Worm (Caenorhabditis elegans): ENCODE measurements around the gene F44G4.5.

F44G4.5 gene

ce11 chrII:8960414-8960813 lies 39.8 kb downstream of the F44G4.5 start, which contains the start of gene cal-2:
Gene cal-2 (plus strand): TSS chrII:8960714.
- no peak for TF ChIP-seq ceh-13 (GFP tag; optimal IDR thresholded peaks at IDR 0.05)

DNA sequence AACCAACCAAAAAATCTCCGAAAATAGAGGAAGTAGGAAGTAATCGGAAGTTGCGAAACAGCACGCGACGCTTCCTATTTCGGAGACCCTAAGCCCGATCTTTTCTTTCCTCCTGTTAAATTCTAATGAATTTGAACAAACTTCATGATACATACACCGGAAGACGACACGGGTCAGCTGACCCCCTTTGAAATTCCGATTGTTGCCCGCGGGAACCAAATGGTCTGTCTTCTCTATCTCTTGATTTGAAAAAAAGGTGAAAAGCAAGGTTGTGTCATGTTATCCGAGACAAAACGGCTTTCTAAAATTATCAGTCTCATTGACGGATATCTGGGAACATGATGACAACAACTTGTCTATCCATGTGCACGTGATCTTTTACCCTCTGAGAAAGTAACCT lies 41.1 kb downstream of the F44G4.5 start:
- TF ChIP-seq hmg-4 (GFP tag; optimal IDR thresholded peaks at IDR 0.05) = no peak
- no peak for TF ChIP-seq flt-1 (GFP tag; IDR thresholded peaks at IDR 0.05)
- no peak for TF ChIP-seq pes-1 (GFP tag; IDR thresholded peaks at IDR 0.05)
- TF ChIP-seq aly-1 (tag; optimal IDR thresholded peaks at IDR 0.05) = no peak
- no peak for TF ChIP-seq B0310.2 (tag; optimal IDR thresholded peaks at IDR 0.05)
- no peak for TF ChIP-seq tbx-37 (GFP tag; conservative IDR thresholded peaks at IDR 0.05)
- no peak for TF ChIP-seq tra-4 (tag; optimal IDR thresholded peaks at IDR 0.05)
- no peak for TF ChIP-seq ceh-36 (tag; optimal IDR thresholded peaks at IDR 0.05)
- TF ChIP-seq hnd-1 (tag; optimal IDR thresholded peaks at IDR 0.05) = no peak
- no peak for TF ChIP-seq sea-1 (GFP tag; conservative IDR thresholded peaks at IDR 0.05)
- TF ChIP-seq tbx-11 (GFP tag; IDR thresholded peaks at IDR 0.05) = no peak
- no peak for TF ChIP-seq hmbx-1 (tag; optimal IDR thresholded peaks at IDR 0.05)
- TF ChIP-seq F13C5.2 (tag; optimal IDR thresholded peaks at IDR 0.05) = no peak
- TF ChIP-seq ceh-13 (GFP tag; optimal IDR thresholded peaks at IDR 0.05) = no peak
- TF ChIP-seq ets-7 (tag; optimal IDR thresholded peaks at IDR 0.05) = no peak
- no peak for TF ChIP-seq ama-1 (optimal IDR thresholded peaks at IDR 0.05)
- TF ChIP-seq scrt-1 (GFP tag; IDR thresholded peaks at IDR 0.05) = no peak

DNA sequence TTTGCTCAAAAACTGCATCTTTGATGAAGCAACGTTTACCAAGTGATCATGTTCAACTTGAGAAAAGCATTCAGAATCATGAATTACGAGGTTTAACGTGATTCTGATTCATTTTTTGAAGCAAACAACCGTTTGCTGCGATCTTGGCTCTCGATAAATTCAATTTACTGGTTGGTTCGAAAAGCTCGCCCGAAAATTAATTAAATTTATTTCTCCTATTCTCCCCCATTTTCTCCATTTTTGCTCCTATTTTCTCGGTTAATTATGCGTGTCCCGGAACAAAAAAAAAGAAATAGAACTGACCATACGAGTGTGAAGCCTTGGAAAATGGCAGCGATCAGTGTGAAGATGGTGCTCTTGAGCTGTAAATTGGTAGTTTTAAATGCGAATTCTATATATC lies 43.3 kb downstream of the F44G4.5 start:
- TF ChIP-seq F13C5.2 (tag; optimal IDR thresholded peaks at IDR 0.05) (no peak), ceh-36 (tag; optimal IDR thresholded peaks at IDR 0.05) (no peak), hmg-4 (GFP tag; optimal IDR thresholded peaks at IDR 0.05) (no peak), hmbx-1 (tag; optimal IDR thresholded peaks at IDR 0.05) (no peak), scrt-1 (GFP tag; IDR thresholded peaks at IDR 0.05) (no peak), ceh-13 (GFP tag; optimal IDR thresholded peaks at IDR 0.05) (no peak), ama-1 (optimal IDR thresholded peaks at IDR 0.05) (no peak), tbx-37 (GFP tag; conservative IDR thresholded peaks at IDR 0.05) (no peak), sea-1 (GFP tag; conservative IDR thresholded peaks at IDR 0.05) (no peak), hnd-1 (tag; optimal IDR thresholded peaks at IDR 0.05) (no peak)

DNA sequence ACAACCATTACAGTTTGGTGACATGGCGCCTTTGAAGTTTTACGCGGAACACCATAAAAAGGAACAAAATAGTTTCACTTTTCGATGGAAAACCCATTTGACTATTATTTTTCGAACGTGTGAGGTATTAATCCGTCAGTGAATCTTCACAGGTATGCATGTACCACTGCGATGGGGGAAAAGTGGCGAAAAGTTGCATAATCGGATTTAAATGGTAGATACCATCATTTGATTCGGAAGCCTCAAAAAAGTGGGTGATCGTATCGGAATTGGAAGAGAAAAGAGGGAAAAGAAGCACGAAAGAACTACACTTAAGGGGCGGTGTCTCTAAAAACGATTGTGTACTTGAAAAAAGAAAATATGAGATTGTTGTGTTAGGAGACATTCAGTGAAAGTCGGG lies 46.5 kb downstream of the F44G4.5 start:
- TF ChIP-seq tbx-11 (GFP tag; IDR thresholded peaks at IDR 0.05) (no peak), ceh-36 (tag; optimal IDR thresholded peaks at IDR 0.05) (no peak), tbx-37 (GFP tag; conservative IDR thresholded peaks at IDR 0.05) (no peak), sea-1 (GFP tag; conservative IDR thresholded peaks at IDR 0.05) (no peak), F13C5.2 (tag; optimal IDR thresholded peaks at IDR 0.05) (no peak), hmg-4 (GFP tag; optimal IDR thresholded peaks at IDR 0.05) (no peak), B0310.2 (tag; optimal IDR thresholded peaks at IDR 0.05) (no peak), flt-1 (GFP tag; IDR thresholded peaks at IDR 0.05) (no peak), scrt-1 (GFP tag; IDR thresholded peaks at IDR 0.05) (no peak), aly-1 (tag; optimal IDR thresholded peaks at IDR 0.05) (no peak), ama-1 (optimal IDR thresholded peaks at IDR 0.05) (no peak), hmbx-1 (tag; optimal IDR thresholded peaks at IDR 0.05) (no peak), ets-7 (tag; optimal IDR thresholded peaks at IDR 0.05) (no peak), ceh-13 (GFP tag; optimal IDR thresholded peaks at IDR 0.05) (no peak), pes-1 (GFP tag; IDR thresholded peaks at IDR 0.05) (no peak), hnd-1 (tag; optimal IDR thresholded peaks at IDR 0.05) (no peak), tra-4 (tag; optimal IDR thresholded peaks at IDR 0.05) (no peak)

DNA sequence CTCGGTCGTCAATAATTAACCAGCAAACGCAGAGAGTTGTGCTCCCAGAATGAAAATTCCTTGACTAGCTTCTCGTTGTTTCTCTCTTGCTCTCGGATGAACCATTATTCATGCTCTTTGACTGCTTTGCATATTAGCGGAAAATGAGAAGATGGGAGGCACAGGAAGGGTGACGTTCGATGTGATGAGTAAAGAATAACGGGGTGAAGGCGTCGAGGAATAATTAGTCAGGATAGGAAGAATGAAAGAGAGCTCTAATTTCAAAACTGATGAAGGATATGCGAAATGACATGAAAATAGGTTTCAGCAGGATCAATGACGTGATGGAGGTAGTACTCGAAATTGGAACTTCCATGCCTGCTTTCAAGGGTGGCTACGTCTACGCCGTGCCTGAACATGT lies 49.0 kb downstream of the F44G4.5 start:
- no peak for TF ChIP-seq aly-1 (tag; optimal IDR thresholded peaks at IDR 0.05)
- no peak for TF ChIP-seq ceh-36 (tag; optimal IDR thresholded peaks at IDR 0.05)
- TF ChIP-seq ama-1 (optimal IDR thresholded peaks at IDR 0.05) = no peak
- TF ChIP-seq hmbx-1 (tag; optimal IDR thresholded peaks at IDR 0.05) = no peak
- no peak for TF ChIP-seq tbx-11 (GFP tag; IDR thresholded peaks at IDR 0.05)
- TF ChIP-seq ets-7 (tag; optimal IDR thresholded peaks at IDR 0.05) = no peak
- TF ChIP-seq sea-1 (GFP tag; conservative IDR thresholded peaks at IDR 0.05) = no peak
- no peak for TF ChIP-seq hmg-4 (GFP tag; optimal IDR thresholded peaks at IDR 0.05)
- no peak for TF ChIP-seq B0310.2 (tag; optimal IDR thresholded peaks at IDR 0.05)
- TF ChIP-seq pes-1 (GFP tag; IDR thresholded peaks at IDR 0.05) = no peak
- no peak for TF ChIP-seq scrt-1 (GFP tag; IDR thresholded peaks at IDR 0.05)
- TF ChIP-seq hnd-1 (tag; optimal IDR thresholded peaks at IDR 0.05) = no peak
- TF ChIP-seq tra-4 (tag; optimal IDR thresholded peaks at IDR 0.05) = no peak
- TF ChIP-seq flt-1 (GFP tag; IDR thresholded peaks at IDR 0.05) = no peak
